Fruit fly (Drosophila melanogaster): ENCODE measurements around the gene dati.

DNA sequence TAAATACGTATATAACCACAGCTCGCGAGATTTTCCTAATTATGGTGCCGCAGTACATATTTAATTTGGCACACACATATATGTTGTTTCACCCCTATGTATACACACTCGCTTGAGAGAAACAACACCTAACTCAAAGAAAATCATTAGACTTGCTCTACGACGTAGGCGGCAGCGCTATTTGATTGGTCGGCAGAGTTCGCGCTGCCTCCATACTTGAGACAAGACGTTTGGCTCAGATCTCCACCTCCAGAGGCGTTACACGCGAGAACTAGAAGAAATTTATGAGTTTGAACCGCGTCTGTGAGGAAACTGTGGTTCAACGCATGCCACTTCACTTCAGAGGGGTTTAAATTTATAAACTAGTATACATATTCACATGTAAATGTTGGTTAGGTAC is 27.9 kb upstream of the dati start:
- TF ChIP-seq CG8478 (optimal IDR thresholded peaks at IDR 0.05), result no peak
- no peak for TF ChIP-seq usp (GFP tag; optimal IDR thresholded peaks at IDR 0.05)

Measured in whole organism.